Worm (Caenorhabditis elegans) whole organism, dauer: ENCODE data around the gene cchl-1.

Experiments used
- unc-62 ChIP-seq: sonication (generic microtip); optimal IDR thresholded peaks from 2 replicates; lab custom pipeline; 2017; ENCODE audit warnings: missing biosample characterization, missing genetic modification reagents, missing genetic modification characterization

cchl-1 gene

DNA sequence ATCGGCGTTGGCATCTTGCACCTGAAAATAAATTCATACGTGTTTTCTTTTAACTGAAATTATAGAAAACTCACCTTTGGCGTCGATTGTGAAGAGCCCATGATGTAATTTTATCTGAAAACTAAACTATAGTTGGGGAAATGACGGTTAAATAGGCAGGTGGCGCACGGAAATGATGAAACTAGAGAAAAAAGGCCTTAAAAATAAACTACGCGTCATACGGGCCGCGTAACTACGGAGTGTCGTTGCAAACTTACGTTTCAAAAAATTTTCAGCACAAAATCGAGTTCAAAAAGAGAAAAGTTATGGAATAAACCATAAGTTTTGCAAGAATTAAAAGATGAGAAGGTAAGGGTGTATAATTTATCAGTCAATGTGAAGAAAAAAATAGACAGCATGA is at the start of gene cchl-1:
TSS of gene cchl-1 (minus strand) at position 114 of the 400 bp plus-strand sequence.
- no peak for TF ChIP-seq unc-62

ce11 chrII:11285282-11285933 is 49.2 kb upstream of the cchl-1 start:
- TF ChIP-seq unc-62, result no peak

DNA sequence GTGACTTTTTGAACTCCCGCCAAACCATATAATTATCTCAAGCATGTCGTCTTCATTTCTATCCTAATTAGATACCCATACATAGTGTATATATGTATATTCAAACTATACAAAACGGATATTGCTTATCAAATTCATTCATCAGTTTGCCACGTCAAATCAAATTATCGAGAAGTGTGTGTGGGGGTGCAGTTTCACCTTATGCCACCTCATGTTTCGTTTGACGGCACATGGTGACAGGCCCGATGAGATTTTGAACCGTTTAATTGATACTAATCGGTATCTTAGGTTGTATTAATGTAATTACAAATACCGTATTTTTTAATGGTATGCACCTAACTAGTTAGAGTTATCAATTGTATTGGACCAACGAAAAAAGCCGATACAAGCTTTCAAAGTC is 48.5 kb upstream of the cchl-1 start:
- no peak for TF ChIP-seq unc-62

ce11 chrII:11283803-11284202 is 47.6 kb upstream of the cchl-1 start:
- no peak for TF ChIP-seq unc-62

ce11 chrII:11283013-11283412 is 46.8 kb upstream of the cchl-1 start:
- no peak for TF ChIP-seq unc-62

ce11 chrII:11281666-11282065 is 45.5 kb upstream of the cchl-1 start, which contains the start of gene unc-130:
unc-130 (plus strand) TSS chrII:11281966.
- TF ChIP-seq unc-62, result no peak

DNA sequence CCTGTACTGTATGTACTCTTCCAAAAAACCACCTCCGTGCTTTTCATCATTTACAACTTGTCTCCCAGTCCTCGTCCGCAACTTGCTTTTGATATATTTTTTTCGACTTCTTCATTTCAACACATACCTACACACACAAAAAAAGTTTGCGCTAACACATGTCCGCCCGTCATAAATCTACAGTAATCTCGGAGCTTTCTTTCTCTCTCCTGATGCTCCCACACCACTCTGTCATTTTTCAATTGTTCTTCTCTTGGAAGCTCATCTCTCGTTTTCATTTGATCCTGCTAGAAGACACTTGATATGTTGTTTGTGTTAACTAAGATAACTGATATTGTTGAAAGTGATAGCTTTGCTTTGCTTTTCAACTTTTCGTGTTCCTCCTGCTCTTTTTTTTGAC is 45.0 kb upstream of the cchl-1 start:
- no peak for TF ChIP-seq unc-62

DNA sequence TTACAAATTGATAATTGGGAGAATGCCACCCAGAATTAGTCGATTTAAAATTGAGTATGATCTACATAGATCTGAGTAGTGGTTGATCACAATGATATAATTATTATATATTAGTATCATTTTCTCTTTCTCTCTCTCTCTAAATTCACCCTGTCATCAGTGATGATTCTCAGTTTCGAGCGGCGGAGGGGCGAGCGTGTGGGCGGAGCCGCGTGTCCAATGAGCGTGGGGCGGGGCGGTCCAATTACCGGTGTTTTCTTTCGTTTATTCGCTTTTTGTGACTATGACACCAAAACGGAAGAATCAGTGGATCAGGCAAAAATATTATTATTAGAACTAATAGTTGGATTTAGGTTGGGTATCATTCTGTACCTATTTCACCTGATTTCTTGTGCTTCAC is 43.8 kb upstream of the cchl-1 start:
- no peak for TF ChIP-seq unc-62

DNA sequence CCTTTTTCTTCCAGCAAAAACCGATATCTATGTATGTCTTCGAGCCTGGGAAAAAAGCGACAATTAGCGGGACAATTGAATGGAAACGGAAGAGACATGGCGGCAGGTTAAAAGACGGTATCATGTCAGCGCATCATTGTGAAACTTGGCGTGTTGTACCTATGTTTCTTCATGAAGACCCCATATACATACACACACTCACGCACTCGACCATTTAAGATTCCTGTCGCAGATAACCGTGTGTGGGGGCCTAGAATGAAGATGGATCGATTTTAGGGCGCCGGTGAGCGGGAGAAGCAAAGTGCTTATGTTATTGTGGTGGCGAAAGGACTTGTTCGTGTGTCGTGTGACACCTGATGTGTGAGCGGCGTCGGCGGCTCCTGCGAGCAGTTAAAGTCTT is 40.7 kb upstream of the cchl-1 start:
- no peak for TF ChIP-seq unc-62

ce11 chrII:11275484-11275883 is 39.3 kb upstream of the cchl-1 start:
- no peak for TF ChIP-seq unc-62

DNA sequence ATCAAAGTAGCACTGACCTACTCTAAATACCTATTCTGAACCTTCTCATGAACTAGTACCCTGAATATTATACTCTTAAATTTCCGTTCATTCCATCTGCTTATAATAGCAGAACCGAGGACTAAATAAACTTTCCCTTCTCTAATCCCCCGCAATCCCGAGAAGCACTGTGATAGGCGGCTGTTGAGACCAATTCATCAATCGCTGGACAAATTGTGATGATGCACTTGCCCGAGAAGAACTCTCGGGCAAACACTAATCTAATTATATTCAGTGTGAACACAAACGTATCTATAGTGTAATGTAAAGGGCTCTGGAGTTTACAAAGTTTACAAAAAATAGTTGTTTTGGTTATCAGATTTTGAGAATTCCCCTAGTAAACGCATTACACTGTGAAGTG is 38.7 kb upstream of the cchl-1 start:
- no peak for TF ChIP-seq unc-62

ce11 chrII:11270829-11271228 is 34.6 kb upstream of the cchl-1 start:
- TF ChIP-seq unc-62, result no peak

- no peak for TF ChIP-seq unc-62
Measured at ce11 chrII:11268822-11269221, 32.6 kb upstream of the cchl-1 start, which contains the start of gene cut-1. cut-1 (plus strand) TSS chrII:11269122.

DNA sequence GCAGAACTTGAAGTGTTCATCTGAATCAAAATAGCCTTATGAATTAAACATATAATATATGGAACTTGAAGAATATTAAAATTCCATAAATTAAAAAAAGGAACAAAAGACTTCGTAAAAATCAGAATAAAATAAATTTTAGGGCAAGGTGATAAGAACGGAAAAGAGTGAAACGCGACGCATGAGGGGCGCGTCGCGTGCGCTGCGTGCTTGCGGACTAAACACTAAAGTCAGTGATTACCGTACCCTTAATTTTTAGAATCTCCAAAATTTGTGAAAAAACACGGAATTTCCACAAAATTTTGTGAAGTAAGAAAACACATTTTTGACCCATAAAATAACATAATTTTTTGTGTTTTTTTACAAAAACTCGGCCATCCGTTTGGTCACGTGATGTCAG is 25.0 kb upstream of the cchl-1 start, which contains the start of gene T05B9.1:
TSS of gene T05B9.1 (minus strand) at position 20 of the 400 bp plus-strand sequence.
- no peak for TF ChIP-seq unc-62

ce11 chrII:11259766-11260165 is 23.6 kb upstream of the cchl-1 start:
- TF ChIP-seq unc-62, result no peak

DNA sequence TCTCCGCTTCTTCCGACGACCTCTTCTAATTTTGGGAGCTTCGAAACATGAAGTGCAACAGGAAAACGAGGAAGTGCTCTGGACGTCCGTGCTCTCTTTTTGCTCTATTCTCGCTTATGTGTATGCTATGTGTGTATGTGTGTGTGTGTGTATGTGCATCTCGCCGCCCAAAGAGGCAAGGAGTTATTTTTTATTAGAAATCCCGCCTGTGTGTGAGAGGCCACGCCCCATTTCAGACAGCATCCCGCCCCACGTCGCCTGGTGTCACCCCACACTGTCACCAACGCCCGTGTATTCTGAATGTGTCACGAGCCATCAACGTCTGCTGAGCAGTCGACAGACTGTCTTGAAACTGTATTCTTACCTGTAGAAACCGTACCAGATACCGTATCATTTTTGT is 19.3 kb upstream of the cchl-1 start, which contains the start of gene T05B9.2:
TSS of gene T05B9.2 (plus strand) at position 301 of the 400 bp plus-strand sequence.
- no peak for TF ChIP-seq unc-62

DNA sequence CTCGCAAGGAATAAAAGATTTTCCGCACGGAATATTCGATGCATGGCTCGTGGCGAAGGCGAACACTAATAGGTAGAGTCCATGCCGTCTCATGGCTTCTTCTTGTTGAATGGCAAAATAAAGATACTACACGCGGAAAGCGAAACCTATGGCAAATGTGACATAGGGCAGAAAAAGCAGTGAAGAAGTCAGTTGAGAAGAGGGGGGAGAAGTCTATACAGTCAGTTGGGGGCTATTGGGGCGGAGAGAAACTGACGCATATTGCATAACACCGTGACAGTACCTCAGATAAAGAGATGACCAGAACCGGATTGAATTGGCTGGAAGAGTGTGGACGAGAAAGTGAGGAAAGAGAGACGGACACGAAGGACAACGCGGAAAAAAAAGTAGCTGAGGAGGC is 11.2 kb upstream of the cchl-1 start, which contains the start of gene T06D8.10:
TSS of gene T06D8.10 (minus strand) at position 101 of the 400 bp plus-strand sequence.
- no peak for TF ChIP-seq unc-62

ce11 chrII:11246506-11246905 is 10.3 kb upstream of the cchl-1 start:
- no peak for TF ChIP-seq unc-62

ce11 chrII:11242918-11243317 is 6.7 kb upstream of the cchl-1 start:
- TF ChIP-seq unc-62, result no peak
